Fruit fly (Drosophila melanogaster): ENCODE results near the gene TM9SF4.

dm6 chr2L:13805170-13805569 lies 58.4 kb downstream of the TM9SF4 start:
- no peak for TF ChIP-seq h (optimal IDR thresholded peaks at IDR 0.05)
- TF ChIP-seq Sin3A (optimal IDR thresholded peaks at IDR 0.05) = no peak
- TF ChIP-seq psq (optimal IDR thresholded peaks at IDR 0.05) = no peak
- no peak for TF ChIP-seq ttk (optimal IDR thresholded peaks at IDR 0.05)
- TF ChIP-seq insv (optimal IDR thresholded peaks at IDR 0.05) = no peak
